Worm (Caenorhabditis elegans): ENCODE results near the gene str-20.

str-20 gene

DNA sequence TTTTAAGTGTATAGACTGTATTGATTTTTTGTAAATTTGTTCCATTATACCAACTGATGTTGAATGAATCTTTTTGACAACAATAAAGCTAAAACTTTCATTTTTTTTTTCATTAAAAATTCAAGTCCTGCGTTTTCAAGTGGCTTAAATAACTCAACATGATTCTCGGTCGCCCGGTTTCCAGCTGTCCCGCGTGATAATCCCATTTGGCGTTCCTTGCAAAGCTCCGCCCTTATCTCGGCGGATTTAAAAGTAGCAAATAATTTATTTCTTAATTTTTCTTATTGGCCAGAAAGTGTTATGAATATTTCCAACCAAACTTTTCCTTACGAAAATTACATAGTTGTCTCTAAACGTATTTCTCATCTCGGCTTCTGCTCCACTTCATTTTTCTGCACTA, at the start of gene str-20:
str-20 (plus strand) TSS at position 301 of the 400 bp plus-strand sequence.
- no peak for TF ChIP-seq sem-2 (GFP tag; optimal IDR thresholded peaks at IDR 0.05)
- TF ChIP-seq mep-1 (tag; optimal IDR thresholded peaks at IDR 0.05), result no peak
- TF ChIP-seq ceh-43 (GFP tag; optimal IDR thresholded peaks at IDR 0.05), result no peak
- no peak for TF ChIP-seq lin-13 (tag; optimal IDR thresholded peaks at IDR 0.05)

DNA sequence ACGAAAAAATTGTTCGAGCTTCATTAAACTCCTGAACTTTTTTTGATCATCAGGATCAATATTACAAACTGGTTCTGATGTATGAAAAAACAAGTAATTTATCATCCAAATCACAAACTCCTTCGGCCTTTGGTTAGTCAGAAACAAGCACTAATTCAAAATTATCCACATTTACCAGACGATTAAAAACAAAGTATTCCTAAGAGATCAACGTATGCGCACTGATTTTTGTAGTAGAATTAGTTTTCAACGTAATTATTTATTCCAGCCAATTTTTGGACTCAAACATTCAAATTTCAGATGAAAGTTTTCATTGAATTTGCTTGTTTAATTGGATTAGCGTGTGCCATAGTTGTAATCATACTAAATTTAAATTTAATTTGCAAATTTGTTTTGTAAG, 49.4 kb upstream of the str-20 start, which contains the start of gene srbc-38:
srbc-38 (plus strand) TSS at position 301 of the 400 bp plus-strand sequence.
- TF ChIP-seq nhr-12 (tag; optimal IDR thresholded peaks at IDR 0.05), result no peak
- TF ChIP-seq ham-2 (GFP tag; optimal IDR thresholded peaks at IDR 0.05), result no peak
- TF ChIP-seq mab-5 (tag; optimal IDR thresholded peaks at IDR 0.05), result no peak
- no peak for TF ChIP-seq mls-2 (tag; optimal IDR thresholded peaks at IDR 0.05)
- no peak for TF ChIP-seq flh-1 (GFP tag; optimal IDR thresholded peaks at IDR 0.05)
- no peak for TF ChIP-seq nhr-76 (tag; optimal IDR thresholded peaks at IDR 0.05)
- no peak for TF ChIP-seq pha-4 (tag; optimal IDR thresholded peaks at IDR 0.05)
- TF ChIP-seq unc-120 (tag; optimal IDR thresholded peaks at IDR 0.05; ENCODE audit: poor library complexity, severe bottlenecking), result no peak
- no peak for TF ChIP-seq lin-32 (GFP tag; optimal IDR thresholded peaks at IDR 0.05)
- no peak for TF ChIP-seq mep-1 (tag; optimal IDR thresholded peaks at IDR 0.05)
- TF ChIP-seq tbx-8 (GFP tag; optimal IDR thresholded peaks at IDR 0.05), result no peak
- no peak for TF ChIP-seq blmp-1 (tag; optimal IDR thresholded peaks at IDR 0.05)
- no peak for TF ChIP-seq unc-39 (tag; optimal IDR thresholded peaks at IDR 0.05)
- no peak for TF ChIP-seq bed-3 (GFP tag; optimal IDR thresholded peaks at IDR 0.05)
- no peak for TF ChIP-seq ces-1 (GFP tag; optimal IDR thresholded peaks at IDR 0.05)
- no peak for TF ChIP-seq lsy-2 (tag; optimal IDR thresholded peaks at IDR 0.05)
- no peak for TF ChIP-seq drap-1 (GFP tag; optimal IDR thresholded peaks at IDR 0.05)

DNA sequence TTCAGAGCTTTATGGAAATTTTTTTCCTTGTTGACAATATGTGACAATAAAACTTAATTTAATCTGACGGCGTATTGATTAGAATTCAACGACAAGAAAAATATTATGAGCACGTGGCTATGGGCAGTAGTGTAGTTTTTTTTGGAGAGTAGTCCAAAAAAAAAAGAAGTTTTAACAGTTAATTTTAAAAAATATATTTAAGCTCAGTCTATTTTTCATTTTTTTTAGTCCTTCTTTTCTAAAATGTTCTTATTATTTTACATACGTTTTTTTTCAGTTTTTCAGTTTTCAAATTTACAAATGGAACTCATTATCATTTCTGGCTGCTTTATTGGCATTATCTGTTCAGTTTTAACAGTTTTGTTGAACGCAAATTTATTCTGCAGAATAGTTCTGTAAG, 47.5 kb upstream of the str-20 start, which contains the start of gene srbc-39:
srbc-39 (plus strand) TSS at position 301 of the 400 bp plus-strand sequence.
- TF ChIP-seq mep-1 (tag; optimal IDR thresholded peaks at IDR 0.05), result no peak
- no peak for TF ChIP-seq unc-62 (GFP tag; optimal IDR thresholded peaks at IDR 0.05)
- TF ChIP-seq elt-3 (tag; optimal IDR thresholded peaks at IDR 0.05), result no peak
- TF ChIP-seq cnd-1 (tag; optimal IDR thresholded peaks at IDR 0.05), result no peak
- TF ChIP-seq hlh-1 (tag; optimal IDR thresholded peaks at IDR 0.05), result no peak
- TF ChIP-seq unc-39 (tag; optimal IDR thresholded peaks at IDR 0.05), result no peak
- no peak for TF ChIP-seq lsy-2 (tag; optimal IDR thresholded peaks at IDR 0.05)

DNA sequence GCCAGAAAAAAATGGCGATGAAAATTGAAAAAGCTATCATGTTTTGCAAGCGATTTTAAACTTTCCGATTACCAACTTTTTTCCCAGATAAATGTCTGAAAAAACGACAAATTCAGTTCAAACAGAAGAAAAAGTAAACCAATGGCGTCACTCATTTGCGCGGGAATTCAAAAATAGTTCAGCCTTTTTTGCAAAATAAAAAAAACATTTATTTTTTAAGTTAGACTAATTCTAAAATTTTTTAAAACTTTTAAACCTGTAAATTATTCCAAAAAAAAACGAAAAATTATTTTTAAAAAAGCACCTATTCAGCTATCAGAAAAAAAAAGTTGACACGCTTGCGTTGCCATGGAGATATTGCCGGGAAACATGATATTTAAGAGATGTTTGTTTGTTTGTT, 43.4 kb upstream of the str-20 start, which contains the start of gene cyp-33C11:
cyp-33C11 (minus strand) TSS at position 101 of the 400 bp plus-strand sequence.
- TF ChIP-seq M03D4.4 (tag; optimal IDR thresholded peaks at IDR 0.05) (no peak), ceh-83 (GFP tag; optimal IDR thresholded peaks at IDR 0.05) (no peak)

DNA sequence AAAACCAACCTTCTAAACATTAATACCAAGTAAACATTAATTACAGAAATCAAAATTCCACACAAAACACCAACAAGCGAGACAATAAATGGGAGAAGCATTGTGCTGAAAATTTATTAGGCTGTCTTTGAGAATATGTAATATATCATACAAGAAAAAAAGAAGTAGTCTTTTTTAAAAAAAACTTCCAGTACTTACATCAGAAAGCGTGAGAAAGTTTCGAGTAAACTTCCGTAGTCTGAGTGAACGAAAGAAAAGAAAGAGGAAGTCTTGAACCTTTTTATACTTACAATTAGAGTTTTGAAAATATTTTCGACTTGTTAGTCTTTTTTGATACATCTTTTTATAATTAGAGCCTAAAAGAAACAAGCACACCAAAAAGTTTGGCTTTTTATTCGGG, 36.5 kb upstream of the str-20 start, which contains the start of gene srbc-40:
srbc-40 (minus strand) TSS at position 101 of the 400 bp plus-strand sequence.
- TF ChIP-seq mls-2 (tag; optimal IDR thresholded peaks at IDR 0.05), result no peak
- TF ChIP-seq cnd-1 (tag; optimal IDR thresholded peaks at IDR 0.05), result no peak
- TF ChIP-seq unc-39 (tag; optimal IDR thresholded peaks at IDR 0.05), result no peak
- TF ChIP-seq drap-1 (GFP tag; optimal IDR thresholded peaks at IDR 0.05), result no peak
- TF ChIP-seq mab-5 (tag; optimal IDR thresholded peaks at IDR 0.05), result no peak
- TF ChIP-seq sem-2 (GFP tag; optimal IDR thresholded peaks at IDR 0.05), result no peak
- no peak for TF ChIP-seq nhr-2 (tag; optimal IDR thresholded peaks at IDR 0.05)
- no peak for TF ChIP-seq M03D4.4 (tag; optimal IDR thresholded peaks at IDR 0.05)
- no peak for TF ChIP-seq ceh-43 (GFP tag; optimal IDR thresholded peaks at IDR 0.05)
- no peak for TF ChIP-seq nhr-76 (tag; optimal IDR thresholded peaks at IDR 0.05)
- no peak for TF ChIP-seq lin-32 (GFP tag; optimal IDR thresholded peaks at IDR 0.05)
- no peak for TF ChIP-seq ham-2 (GFP tag; optimal IDR thresholded peaks at IDR 0.05)
- no peak for TF ChIP-seq unc-62 (GFP tag; optimal IDR thresholded peaks at IDR 0.05)
- no peak for TF ChIP-seq mep-1 (tag; optimal IDR thresholded peaks at IDR 0.05)
- TF ChIP-seq blmp-1 (tag; optimal IDR thresholded peaks at IDR 0.05), result no peak
- no peak for TF ChIP-seq tbx-8 (GFP tag; optimal IDR thresholded peaks at IDR 0.05)

DNA sequence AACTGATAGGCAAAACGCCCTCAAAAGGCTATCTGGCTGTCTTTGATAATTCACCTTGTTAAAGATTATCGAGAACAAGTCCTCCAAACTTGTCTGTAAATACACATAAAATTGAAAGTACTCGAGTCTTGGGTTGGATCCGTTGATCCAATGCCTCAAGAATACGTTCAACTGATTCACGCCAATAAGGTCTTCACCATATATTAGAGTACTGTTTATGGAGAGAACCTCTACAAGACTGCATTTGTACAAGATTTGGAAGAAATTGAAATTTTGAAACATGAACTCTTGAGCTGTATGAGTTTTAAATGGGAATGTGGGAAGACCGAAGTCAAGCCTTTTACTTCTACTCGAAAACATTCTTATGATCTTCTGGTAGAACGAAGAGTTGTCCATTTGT, 33.4 kb upstream of the str-20 start:
- TF ChIP-seq unc-62 (GFP tag; optimal IDR thresholded peaks at IDR 0.05) (no peak), ces-1 (GFP tag; optimal IDR thresholded peaks at IDR 0.05) (no peak)

DNA sequence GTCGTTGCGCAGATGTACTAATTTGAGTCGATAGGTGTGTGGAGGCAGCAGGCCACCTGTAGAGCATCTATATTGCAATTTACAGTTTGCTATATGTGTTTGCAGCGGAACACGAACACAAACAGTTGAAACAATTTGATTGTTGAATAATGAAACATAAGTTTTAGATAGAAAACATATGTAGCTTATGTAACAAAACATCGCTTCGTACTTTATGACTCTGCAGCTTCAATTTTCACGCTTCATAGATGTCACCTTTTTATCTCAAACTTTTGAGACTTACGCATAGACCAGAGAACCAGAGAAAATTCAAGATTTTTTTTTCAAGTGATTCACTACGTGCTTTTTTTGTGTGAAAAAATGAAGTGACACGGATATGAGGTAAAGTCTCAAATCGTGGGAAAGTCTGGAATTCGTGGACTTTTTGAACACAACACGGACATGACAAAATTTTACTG, 32.3 kb upstream of the str-20 start, which contains the start of gene fbxb-72:
fbxb-72 (minus strand) TSS at position 58 of the 458 bp plus-strand sequence.
- TF ChIP-seq sptf-1 (tag; optimal IDR thresholded peaks at IDR 0.05), result peak; percentile 18
- TF ChIP-seq mep-1 (tag; optimal IDR thresholded peaks at IDR 0.05), result no peak
- TF ChIP-seq elt-3 (tag; optimal IDR thresholded peaks at IDR 0.05), result no peak
- TF ChIP-seq hlh-1 (tag; optimal IDR thresholded peaks at IDR 0.05), result peak; percentile 9
- peak; percentile 44 for TF ChIP-seq ceh-39 (tag; optimal IDR thresholded peaks at IDR 0.05)
- no peak for TF ChIP-seq nhr-12 (tag; optimal IDR thresholded peaks at IDR 0.05)
